Fruit fly (Drosophila melanogaster) whole organism, embryonic: ENCODE data around the gene scny.
A peak's percentile ranks its signal among the peaks of the same experiment; 100 is the strongest.

Experiments used
- CG10366 ChIP-seq: fragments of 200-800 bp; sonication (Bioruptor generic); IDR thresholded peaks from 2 replicates; pipeline ENCODE4 v1.3.6; 2022; ENCODE audit warnings: missing biosample characterization, missing genetic modification characterization
- CG11504 ChIP-seq: fragments of 200-800 bp; sonication (Bioruptor generic); optimal IDR thresholded peaks from 3 replicates; lab custom pipeline; 2019; ENCODE audit warnings: missing biosample characterization, mild to moderate bottlenecking, missing genetic modification characterization, moderate library complexity
- CG11696 ChIP-seq: fragments of 200-800 bp; sonication (Bioruptor generic); IDR thresholded peaks from 2 replicates; pipeline ENCODE4 v1.3.6; 2022; ENCODE audit warnings: missing biosample characterization, missing genetic modification characterization
- CG12104 ChIP-seq: fragments of 200-800 bp; sonication (Bioruptor generic); optimal IDR thresholded peaks from 3 replicates; lab custom pipeline; 2016; ENCODE audit warnings: missing biosample characterization, missing genetic modification characterization
- CG12942 ChIP-seq: fragments of 200-800 bp; sonication (Bioruptor generic); optimal IDR thresholded peaks from 3 replicates; lab custom pipeline; 2016; ENCODE audit warnings: missing biosample characterization, missing genetic modification characterization
- CG14860 ChIP-seq: fragments of 200-800 bp; sonication (Bioruptor generic); IDR thresholded peaks from 3 replicates; pipeline ENCODE4 v1.3.6; 2022; ENCODE audit warnings: missing biosample characterization, missing genetic modification characterization; ENCODE audit not compliant: partially characterized antibody
- CG14965 ChIP-seq: fragments of 200-800 bp; sonication (Bioruptor generic); optimal IDR thresholded peaks from 2 replicates; lab custom pipeline; 2016; ENCODE audit warnings: missing biosample characterization, missing genetic modification characterization, borderline replicate concordance
- CG1529 ChIP-seq: fragments of 200-800 bp; sonication (Bioruptor generic); optimal IDR thresholded peaks from 3 replicates; lab custom pipeline; 2018; ENCODE audit warnings: missing biosample characterization, missing genetic modification characterization
- CG1647 ChIP-seq: fragments of 200-800 bp; sonication (Bioruptor generic); optimal IDR thresholded peaks from 3 replicates; lab custom pipeline; 2016; ENCODE audit warnings: missing biosample characterization, missing genetic modification characterization
- CG17328 ChIP-seq: fragments of 200-800 bp; sonication (Bioruptor generic); IDR thresholded peaks from 2 replicates; pipeline ENCODE4 v1.3.6; 2022; ENCODE audit warnings: missing biosample characterization, missing genetic modification characterization
- CG3838 ChIP-seq: fragments of 200-800 bp; sonication (Bioruptor generic); optimal IDR thresholded peaks from 3 replicates; lab custom pipeline; 2016; ENCODE audit warnings: missing biosample characterization, missing genetic modification characterization
- CG4617 ChIP-seq: fragments of 200-800 bp; sonication (Bioruptor generic); optimal IDR thresholded peaks from 3 replicates; lab custom pipeline; 2016; ENCODE audit warnings: missing biosample characterization, missing genetic modification characterization, borderline replicate concordance
- CG4730 ChIP-seq: fragments of 200-800 bp; sonication (Bioruptor generic); IDR thresholded peaks from 2 replicates; pipeline ENCODE4 v1.3.6; 2022; ENCODE audit warnings: missing biosample characterization, missing genetic modification characterization
- CG6791 ChIP-seq: fragments of 200-800 bp; sonication (Bioruptor generic); IDR thresholded peaks from 3 replicates; pipeline ENCODE4 v1.3.6; 2022; ENCODE audit warnings: missing biosample characterization, missing genetic modification characterization; ENCODE audit not compliant: partially characterized antibody
- CG9797 ChIP-seq: fragments of 200-800 bp; sonication (Bioruptor generic); optimal IDR thresholded peaks from 3 replicates; lab custom pipeline; 2018; ENCODE audit warnings: missing biosample characterization, mild to moderate bottlenecking, missing genetic modification characterization
- CG9817 ChIP-seq: fragments of 200-800 bp; sonication (Bioruptor generic); optimal IDR thresholded peaks from 2 replicates; lab custom pipeline; 2018; ENCODE audit warnings: missing biosample characterization, mild to moderate bottlenecking, missing genetic modification characterization, moderate library complexity
- Drgx ChIP-seq: fragments of 200-800 bp; sonication (Bioruptor generic); IDR thresholded peaks from 2 replicates; pipeline ENCODE4 v1.3.6; 2022; ENCODE audit warnings: missing biosample characterization, missing genetic modification characterization
- E2f1 ChIP-seq: fragments of 200-800 bp; sonication (Bioruptor generic); IDR thresholded peaks from 2 replicates; pipeline ENCODE4 v1.3.6; 2022; ENCODE audit warnings: missing biosample characterization, missing genetic modification characterization
- Elba2 ChIP-seq: fragments of 200-800 bp; sonication (Bioruptor generic); optimal IDR thresholded peaks from 3 replicates; lab custom pipeline; 2016; ENCODE audit warnings: missing biosample characterization, missing genetic modification characterization
- Fer3 ChIP-seq: fragments of 200-800 bp; sonication (Bioruptor generic); optimal IDR thresholded peaks from 2 replicates; lab custom pipeline; 2018; ENCODE audit warnings: missing biosample characterization, mild to moderate bottlenecking, missing genetic modification characterization, moderate library complexity
- MESR4 ChIP-seq: fragments of 200-800 bp; sonication (Bioruptor generic); optimal IDR thresholded peaks from 2 replicates; lab custom pipeline; 2018; ENCODE audit warnings: missing biosample characterization, mild to moderate bottlenecking, missing genetic modification characterization, moderate library complexity
- NC2β ChIP-seq: fragments of 200-800 bp; sonication (Bioruptor generic); optimal IDR thresholded peaks from 2 replicates; lab custom pipeline; 2016; ENCODE audit warnings: missing biosample characterization, missing genetic modification characterization
- Oli ChIP-seq: fragments of 200-800 bp; sonication (Bioruptor generic); optimal IDR thresholded peaks from 2 replicates; lab custom pipeline; 2018; ENCODE audit warnings: missing biosample characterization, mild to moderate bottlenecking, missing genetic modification characterization, moderate library complexity
- Poxn ChIP-seq: fragments of 200-800 bp; sonication (Bioruptor generic); IDR thresholded peaks from 2 replicates; pipeline ENCODE4 v1.3.6; 2022; ENCODE audit warnings: missing biosample characterization, missing genetic modification characterization
- Ravus ChIP-seq: fragments of 200-800 bp; sonication (Bioruptor generic); IDR thresholded peaks from 2 replicates; pipeline ENCODE4 v1.3.6; 2022; ENCODE audit warnings: missing biosample characterization, missing genetic modification characterization
- Rfx ChIP-seq: fragments of 200-800 bp; sonication (Bioruptor generic); IDR thresholded peaks from 2 replicates; pipeline ENCODE4 v1.3.6; 2022; ENCODE audit warnings: missing biosample characterization, missing genetic modification characterization
- Rx ChIP-seq: fragments of 200-800 bp; sonication (Bioruptor generic); IDR thresholded peaks from 2 replicates; pipeline ENCODE4 v1.3.6; 2022; ENCODE audit warnings: missing biosample characterization, missing genetic modification characterization
- Side ChIP-seq: fragments of 200-800 bp; sonication (Bioruptor generic); optimal IDR thresholded peaks from 2 replicates; lab custom pipeline; 2016; ENCODE audit warnings: missing biosample characterization, missing genetic modification characterization
- ac ChIP-seq: fragments of 200-800 bp; sonication (Bioruptor generic); optimal IDR thresholded peaks from 3 replicates; lab custom pipeline; 2017; ENCODE audit warnings: missing biosample characterization, mild to moderate bottlenecking, missing genetic modification characterization
- amos ChIP-seq: fragments of 200-800 bp; sonication (Bioruptor generic); IDR thresholded peaks from 2 replicates; pipeline ENCODE4 v1.3.6; 2022; ENCODE audit warnings: missing biosample characterization, missing genetic modification characterization; ENCODE audit not compliant: partially characterized antibody
- cas ChIP-seq: fragments of 200-800 bp; sonication (Bioruptor generic); IDR thresholded peaks from 2 replicates; pipeline ENCODE4 v1.3.6; 2022; ENCODE audit warnings: missing biosample characterization, missing genetic modification characterization
- crol ChIP-seq: fragments of 200-800 bp; sonication (Bioruptor generic); IDR thresholded peaks from 2 replicates; pipeline ENCODE4 v1.3.6; 2022; ENCODE audit warnings: missing biosample characterization, missing genetic modification characterization
- da ChIP-seq: fragments of 200-800 bp; sonication (Bioruptor generic); optimal IDR thresholded peaks from 2 replicates; lab custom pipeline; 2016; ENCODE audit warnings: missing biosample characterization, missing genetic modification characterization
- dimm ChIP-seq: fragments of 200-800 bp; sonication (Bioruptor generic); IDR thresholded peaks from 2 replicates; pipeline ENCODE4 v1.3.6; 2022; ENCODE audit warnings: missing biosample characterization, missing genetic modification characterization
- dm ChIP-seq: fragments of 200-800 bp; sonication (Bioruptor generic); optimal IDR thresholded peaks from 3 replicates; lab custom pipeline; 2016; ENCODE audit warnings: missing biosample characterization, missing genetic modification characterization
- emc ChIP-seq: fragments of 200-800 bp; sonication (Bioruptor generic); optimal IDR thresholded peaks from 2 replicates; lab custom pipeline; 2016; ENCODE audit warnings: missing biosample characterization, missing genetic modification characterization
- esg ChIP-seq: fragments of 200-800 bp; sonication (Bioruptor generic); conservative IDR thresholded peaks from 2 replicates; pipeline ENCODE4 v1.3.6; 2022; ENCODE audit warnings: missing biosample characterization, missing genetic modification characterization
- ftz-f1 ChIP-seq: fragments of 200-800 bp; sonication (Bioruptor generic); optimal IDR thresholded peaks from 2 replicates; lab custom pipeline; 2016; ENCODE audit warnings: missing biosample characterization, missing genetic modification characterization
- gfzf ChIP-seq: fragments of 200-800 bp; sonication (Bioruptor generic); optimal IDR thresholded peaks from 2 replicates; lab custom pipeline; 2016; ENCODE audit warnings: missing biosample characterization, mild to moderate bottlenecking, missing genetic modification characterization, moderate library complexity
- grau ChIP-seq: fragments of 200-800 bp; optimal IDR thresholded peaks from 3 replicates; lab custom pipeline; 2019; ENCODE audit warnings: missing biosample characterization, mild to moderate bottlenecking, missing genetic modification characterization, moderate library complexity
- hbn ChIP-seq: fragments of 200-800 bp; sonication (Bioruptor generic); IDR thresholded peaks from 2 replicates; pipeline ENCODE4 v1.3.6; 2022; ENCODE audit warnings: missing biosample characterization, missing genetic modification characterization; ENCODE audit not compliant: partially characterized antibody
- hth ChIP-seq: fragments of >200 bp; optimal IDR thresholded peaks from 2 replicates; lab custom pipeline; 2017; ENCODE audit warnings: inconsistent platforms
- jumu ChIP-seq: fragments of 200-800 bp; sonication (Bioruptor generic); optimal IDR thresholded peaks from 3 replicates; lab custom pipeline; 2016; ENCODE audit warnings: missing biosample characterization, missing genetic modification characterization
- kay ChIP-seq: fragments of 200-800 bp; sonication (Bioruptor generic); optimal IDR thresholded peaks from 2 replicates; lab custom pipeline; 2016; ENCODE audit warnings: missing biosample characterization, missing genetic modification characterization
- pum ChIP-seq: fragments of 200-800 bp; sonication (Bioruptor generic); optimal IDR thresholded peaks from 2 replicates; lab custom pipeline; 2016; ENCODE audit warnings: missing biosample characterization, missing genetic modification characterization
- pzg ChIP-seq: fragments of 200-800 bp; sonication (Bioruptor generic); optimal IDR thresholded peaks from 3 replicates; lab custom pipeline; 2018; ENCODE audit warnings: missing biosample characterization, mild to moderate bottlenecking, missing genetic modification characterization, moderate library complexity
- sens-2 ChIP-seq: fragments of 200-800 bp; sonication (Bioruptor generic); IDR thresholded peaks from 2 replicates; pipeline ENCODE4 v1.3.6; 2022; ENCODE audit warnings: missing biosample characterization, missing genetic modification characterization
- twi ChIP-seq: fragments of 200-800 bp; optimal IDR thresholded peaks from 2 replicates; lab custom pipeline; 2019; ENCODE audit warnings: missing biosample characterization, mild to moderate bottlenecking, missing genetic modification characterization, moderate library complexity
- usp ChIP-seq: fragments of >200 bp; optimal IDR thresholded peaks from 2 replicates; lab custom pipeline; 2017; ENCODE audit warnings: missing biosample characterization, missing genetic modification characterization
- vnd ChIP-seq: fragments of 200-800 bp; sonication (Bioruptor generic); IDR thresholded peaks from 3 replicates; pipeline ENCODE4 v1.3.6; 2022; ENCODE audit warnings: missing biosample characterization, missing genetic modification characterization; ENCODE audit not compliant: partially characterized antibody

Gene scny

DNA sequence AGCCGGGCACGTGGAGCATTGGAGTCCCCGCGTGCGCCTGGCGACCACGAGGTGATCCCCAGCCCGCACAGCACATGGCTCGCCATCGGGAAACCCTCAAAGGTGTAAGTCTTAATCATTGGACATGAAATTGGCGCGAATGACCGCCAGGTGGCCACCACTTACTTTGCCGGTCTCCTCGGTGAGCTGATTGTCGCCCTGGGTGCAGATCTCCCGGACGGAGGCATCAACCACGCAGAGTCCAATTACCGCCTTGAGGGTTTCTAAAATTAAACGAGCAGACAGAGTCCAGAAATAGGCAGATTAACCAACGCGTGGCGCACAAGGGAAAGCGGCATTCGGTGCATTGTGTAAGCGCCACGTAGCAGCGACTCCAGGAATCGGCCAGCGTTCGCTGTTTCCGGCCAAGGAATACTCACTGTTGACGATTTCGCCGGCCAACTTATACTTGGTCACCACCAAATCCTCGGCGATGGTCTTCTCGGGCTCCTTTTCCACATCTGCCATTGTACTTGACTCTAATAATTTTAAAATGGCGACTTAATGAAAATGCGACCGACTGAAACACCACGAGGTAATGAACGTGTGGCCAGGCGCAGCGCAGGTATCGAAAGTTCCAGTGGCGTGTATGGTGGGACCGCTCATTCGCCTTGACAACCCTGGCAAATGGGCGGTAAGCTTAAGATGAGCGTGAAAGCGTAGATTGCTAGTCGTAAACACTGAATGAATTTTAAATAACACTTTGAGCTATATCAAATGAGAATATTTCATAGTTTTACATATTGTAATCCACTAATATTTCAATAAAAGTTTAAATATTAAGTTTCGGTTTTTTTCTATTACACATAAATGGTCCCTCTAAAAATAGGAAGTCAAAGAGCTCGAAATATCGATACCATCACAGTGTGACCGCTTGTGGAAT is 3.6 kb upstream of the scny start, which contains the start of gene CG10576 (continued):
- peak; percentile 3 for TF ChIP-seq NC2β (GFP tag; lab: Kevin White, UChicago)
- TF ChIP-seq Side = peak; percentile 14
- peak; percentile 95 for TF ChIP-seq MESR4 (GFP tag; lab: Kevin White, UChicago)
- no peak for TF ChIP-seq CG4617 (GFP tag; lab: Kevin White, UChicago)
- peak; percentile 84 for TF ChIP-seq pzg (GFP tag; lab: Kevin White, UChicago)
- no peak for TF ChIP-seq sens-2 (GFP tag; lab: Robert Waterston, UW)
- peak; percentile 90 for TF ChIP-seq gfzf (GFP tag; lab: Kevin White, UChicago)
- no peak for TF ChIP-seq emc (GFP tag; lab: Kevin White, UChicago)
- TF ChIP-seq ftz-f1 (GFP tag; lab: Kevin White, UChicago) = no peak
- 0 out of 3 replicates have a peak, but pooled peaks have one; percentile 43 for TF ChIP-seq CG14860 (GFP tag; lab: Robert Waterston, UW)
- no peak for TF ChIP-seq pum (GFP tag; lab: Kevin White, UChicago)
- TF ChIP-seq crol = no peak
- no peak for TF ChIP-seq Drgx (GFP tag; lab: Robert Waterston, UW)
- TF ChIP-seq ac = no peak
- no peak for TF ChIP-seq vnd
- peak; percentile 60; the same call in 1 of the 2 replicates for TF ChIP-seq hbn (GFP tag; lab: Robert Waterston, UW)
- no peak for TF ChIP-seq cas (GFP tag; lab: Robert Waterston, UW)
- no peak for TF ChIP-seq CG1647
- TF ChIP-seq jumu (GFP tag; lab: Kevin White, UChicago) = no peak
- no peak for TF ChIP-seq CG10366 (GFP tag; lab: Robert Waterston, UW)
- TF ChIP-seq Oli (tag; lab: Kevin White, UChicago) = no peak
- TF ChIP-seq hth (lab: Kevin White, UChicago) = no peak
- TF ChIP-seq CG3838 (GFP tag; lab: Kevin White, UChicago) = no peak
- TF ChIP-seq E2f1 = no peak
- peak; percentile 23 for TF ChIP-seq twi (tag; lab: Kevin White, UChicago)
- TF ChIP-seq CG6791 = no peak
- TF ChIP-seq CG14965 (GFP tag; lab: Kevin White, UChicago) = no peak
- no peak for TF ChIP-seq Rx (GFP tag; lab: Robert Waterston, UW)
- TF ChIP-seq CG11696 (GFP tag; lab: Robert Waterston, UW) = no peak
- TF ChIP-seq CG9797 (GFP tag; lab: Kevin White, UChicago) = peak; percentile 98
- TF ChIP-seq dimm (GFP tag; lab: Robert Waterston, UW) = no peak
- no peak for TF ChIP-seq Poxn (GFP tag; lab: Robert Waterston, UW)
- TF ChIP-seq CG11504 (tag; lab: Kevin White, UChicago) = no peak
- no peak for TF ChIP-seq CG12942
- peak; percentile 0 for TF ChIP-seq Elba2
- TF ChIP-seq kay (GFP tag; lab: Kevin White, UChicago) = no peak
- no peak for TF ChIP-seq CG1529 (GFP tag; lab: Kevin White, UChicago)
- no peak for TF ChIP-seq da (GFP tag; lab: Kevin White, UChicago)
- TF ChIP-seq CG17328 = 0 out of 2 replicates have a peak, but pooled peaks have one; percentile 16
- TF ChIP-seq Fer3 (tag; lab: Kevin White, UChicago) = no peak
- TF ChIP-seq CG9817 (tag; lab: Kevin White, UChicago) = no peak
- TF ChIP-seq grau = no peak
- no peak for TF ChIP-seq usp
- TF ChIP-seq CG12104 (GFP tag; lab: Kevin White, UChicago) = no peak
- peak; percentile 58 for TF ChIP-seq amos (GFP tag; lab: Robert Waterston, UW)
- no peak for TF ChIP-seq Rfx (GFP tag; lab: Robert Waterston, UW)
- no peak for TF ChIP-seq Ravus (GFP tag; lab: Robert Waterston, UW)
- TF ChIP-seq dm = peak; percentile 98
- no peak for TF ChIP-seq esg (GFP tag; lab: Robert Waterston, UW)
- no peak for TF ChIP-seq CG4730 (GFP tag; lab: Robert Waterston, UW)
